Worm (Caenorhabditis elegans) whole organism, L2 larva: ENCODE results near the gene srsx-13.

Source experiments
- ZK546.5 ChIP-seq: sonication (generic microtip); optimal IDR thresholded peaks from 2 replicates; lab custom pipeline; 2017; ENCODE audit warnings: missing biosample characterization, missing genetic modification characterization
- blmp-1 ChIP-seq: sonication (generic microtip); optimal IDR thresholded peaks from 2 replicates; lab custom pipeline; 2017; ENCODE audit warnings: missing genetic modification characterization, mild to moderate bottlenecking, missing compliant biosample characterization, antibody characterized with exemption, moderate library complexity; ENCODE audit not compliant: insufficient read depth
- lin-13 ChIP-seq: fragments of 150-350 bp; optimal IDR thresholded peaks from 2 replicates; lab custom pipeline; 2014; ENCODE audit warnings: missing biosample characterization, missing genetic modification reagents, missing genetic modification characterization
- nhr-11 ChIP-seq: fragments of 150-350 bp; optimal IDR thresholded peaks from 2 replicates; lab custom pipeline; 2014; ENCODE audit warnings: missing biosample characterization, missing genetic modification characterization
- nhr-21 ChIP-seq: fragments of 150-350 bp; optimal IDR thresholded peaks from 2 replicates; lab custom pipeline; 2014; ENCODE audit warnings: missing biosample characterization, missing genetic modification characterization
- nhr-23 ChIP-seq: fragments of 150-350 bp; optimal IDR thresholded peaks from 2 replicates; lab custom pipeline; 2014; ENCODE audit warnings: missing biosample characterization, missing genetic modification reagents, missing genetic modification characterization
- nhr-77 ChIP-seq: fragments of 150-350 bp; optimal IDR thresholded peaks from 2 replicates; lab custom pipeline; 2014; ENCODE audit warnings: missing biosample characterization, missing genetic modification characterization
- ztf-4 ChIP-seq: fragments of 150-350 bp; optimal IDR thresholded peaks from 2 replicates; lab custom pipeline; 2014; ENCODE audit warnings: missing biosample characterization, missing genetic modification characterization

DNA sequence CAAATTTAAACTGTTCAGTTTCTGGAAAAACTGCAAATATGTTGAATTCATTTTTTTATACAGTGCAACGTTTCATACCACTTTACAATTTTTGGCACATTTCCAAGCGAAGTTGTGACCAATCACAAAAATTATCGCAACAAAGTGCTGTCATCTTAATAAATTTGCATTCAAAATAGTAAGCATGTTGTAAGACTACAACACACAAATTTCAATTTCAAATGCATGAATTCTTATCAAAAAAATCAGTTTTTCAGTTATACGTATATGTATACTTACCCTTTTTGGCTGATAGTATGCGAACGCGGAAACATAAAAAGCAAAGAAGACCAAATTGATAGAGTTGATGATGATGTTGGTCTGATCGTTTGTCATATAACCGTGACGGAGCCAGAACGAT, 47.2 kb upstream of the srsx-13 start:
- TF ChIP-seq nhr-23 (tag; lab: Kevin White, UChicago) = no peak
- no peak for TF ChIP-seq ztf-4 (tag; lab: Kevin White, UChicago)
- TF ChIP-seq nhr-77 (tag; lab: Kevin White, UChicago) = no peak
- TF ChIP-seq blmp-1 (tag; lab: Kevin White, UChicago) = no peak
- TF ChIP-seq nhr-21 (tag; lab: Kevin White, UChicago) = no peak
- no peak for TF ChIP-seq ZK546.5 (tag; lab: Kevin White, UChicago)
- TF ChIP-seq nhr-11 (tag; lab: Kevin White, UChicago) = no peak
- no peak for TF ChIP-seq lin-13
